Fruit fly (Drosophila melanogaster) whole organism, embryonic: ENCODE measurements around the gene Cpr65Av.

Source experiments
- Awh ChIP-seq: fragments of 200-800 bp; sonication (Bioruptor generic); IDR thresholded peaks from 2 replicates; pipeline ENCODE4, ENCODE4 v1.3.6; 2022; ENCODE audit warnings: missing biosample characterization, missing genetic modification characterization
- CG11456 ChIP-seq: fragments of 200-800 bp; sonication (Bioruptor generic); IDR thresholded peaks from 3 replicates; pipeline ENCODE4 v1.3.6; 2022; ENCODE audit warnings: missing biosample characterization, missing genetic modification characterization
- CG11560 ChIP-seq: fragments of 200-800 bp; sonication (Bioruptor generic); IDR thresholded peaks from 3 replicates; pipeline ENCODE4 v1.3.6; 2022; ENCODE audit warnings: missing biosample characterization, missing genetic modification characterization
- CG12744 ChIP-seq: fragments of 200-800 bp; sonication (Bioruptor generic); optimal IDR thresholded peaks from 2 replicates; lab custom pipeline; 2016; ENCODE audit warnings: missing biosample characterization, missing genetic modification characterization
- CG14014 ChIP-seq: fragments of 200-800 bp; sonication (Bioruptor generic); IDR thresholded peaks from 2 replicates; pipeline ENCODE4 v1.3.6; 2022; ENCODE audit warnings: missing biosample characterization, missing genetic modification characterization
- CG42726 ChIP-seq: fragments of 200-800 bp; sonication (Bioruptor generic); IDR thresholded peaks from 2 replicates; pipeline ENCODE4 v1.3.6; 2022; ENCODE audit warnings: missing biosample characterization, missing genetic modification characterization; ENCODE audit not compliant: partially characterized antibody
- CG6272 ChIP-seq: fragments of 200-800 bp; sonication (Bioruptor generic); IDR thresholded peaks from 2 replicates; pipeline ENCODE4 v1.3.6; 2022; ENCODE audit warnings: missing biosample characterization, missing genetic modification characterization
- CG7372 ChIP-seq: fragments of 200-800 bp; sonication (Bioruptor generic); IDR thresholded peaks from 2 replicates; pipeline ENCODE4 v1.3.6; 2022; ENCODE audit warnings: missing biosample characterization, missing genetic modification characterization
- CTCF ChIP-seq: fragments of 200-800 bp; sonication (Bioruptor generic); optimal IDR thresholded peaks from 2 replicates; lab custom pipeline; 2017; ENCODE audit warnings: missing biosample characterization, mild to moderate bottlenecking, missing genetic modification characterization, moderate library complexity
- Camta ChIP-seq: fragments of 200-800 bp; sonication (Bioruptor generic); optimal IDR thresholded peaks from 2 replicates; lab custom pipeline; 2016; ENCODE audit warnings: missing biosample characterization, missing genetic modification characterization
- Deaf1 ChIP-seq: fragments of 200-800 bp; optimal IDR thresholded peaks from 3 replicates; lab custom pipeline; 2019; ENCODE audit warnings: missing biosample characterization, mild to moderate bottlenecking, missing genetic modification characterization, moderate library complexity
- Dip2 ChIP-seq: fragments of 200-800 bp; sonication (Bioruptor generic); IDR thresholded peaks from 2 replicates; pipeline ENCODE4 v1.3.6; 2022; ENCODE audit warnings: missing biosample characterization, missing genetic modification characterization
- Dip3 ChIP-seq: fragments of 200-800 bp; sonication (Bioruptor generic); optimal IDR thresholded peaks from 3 replicates; lab custom pipeline; 2016; ENCODE audit warnings: missing biosample characterization, missing genetic modification characterization
- Ets65A ChIP-seq: fragments of 200-800 bp; sonication (Bioruptor generic); peaks from one replicate; lab custom pipeline; 2016; ENCODE audit warnings: missing biosample characterization, missing genetic modification characterization
- Ets97D ChIP-seq: fragments of 200-800 bp; sonication (Bioruptor generic); optimal IDR thresholded peaks from 3 replicates; lab custom pipeline; 2016; ENCODE audit warnings: missing biosample characterization, missing genetic modification characterization
- HmgD ChIP-seq: fragments of 200-800 bp; sonication (Bioruptor generic); optimal IDR thresholded peaks from 3 replicates; lab custom pipeline; 2016; ENCODE audit warnings: missing biosample characterization, missing genetic modification characterization
- Med ChIP-seq: fragments of 200-800 bp; sonication (Bioruptor generic); peaks from one replicate; lab custom pipeline; 2016; ENCODE audit warnings: missing biosample characterization, missing genetic modification characterization, mild to moderate bottlenecking, inconsistent platforms, moderate library complexity
- Nf-YB ChIP-seq: fragments of 200-800 bp; sonication (Bioruptor generic); optimal IDR thresholded peaks from 3 replicates; lab custom pipeline; 2019; ENCODE audit warnings: missing biosample characterization, mild to moderate bottlenecking, missing genetic modification characterization, moderate library complexity
- Nf-YC ChIP-seq: fragments of 200-800 bp; optimal IDR thresholded peaks from 3 replicates; lab custom pipeline; 2019; ENCODE audit warnings: missing biosample characterization, mild to moderate bottlenecking, missing genetic modification characterization, moderate library complexity
- Oaz ChIP-seq: fragments of 200-800 bp; sonication (Bioruptor generic); IDR thresholded peaks from 2 replicates; pipeline ENCODE4 v1.3.6; 2022; ENCODE audit warnings: missing biosample characterization, missing genetic modification characterization
- ab ChIP-seq: fragments of 200-800 bp; sonication (Bioruptor generic); optimal IDR thresholded peaks from 2 replicates; lab custom pipeline; 2016; ENCODE audit warnings: missing biosample characterization, missing genetic modification characterization
- chinmo ChIP-seq: fragments of 200-800 bp; sonication (Bioruptor generic); IDR thresholded peaks from 4 replicates; pipeline ENCODE4 v1.3.6; 2022; ENCODE audit warnings: missing biosample characterization, missing genetic modification characterization; ENCODE audit not compliant: partially characterized antibody
- ci ChIP-seq: fragments of 200-800 bp; sonication (Bioruptor generic); IDR thresholded peaks from 3 replicates; pipeline ENCODE4 v1.3.6; 2022; ENCODE audit warnings: missing biosample characterization, missing genetic modification characterization
- corto ChIP-seq: fragments of 200-800 bp; sonication (Bioruptor generic); optimal IDR thresholded peaks from 2 replicates; lab custom pipeline; 2016; ENCODE audit warnings: missing biosample characterization, mild to moderate bottlenecking, missing genetic modification characterization, moderate library complexity
- crol ChIP-seq: fragments of 200-800 bp; sonication (Bioruptor generic); IDR thresholded peaks from 2 replicates; pipeline ENCODE4 v1.3.6; 2022; ENCODE audit warnings: missing biosample characterization, missing genetic modification characterization
- dan ChIP-seq: fragments of 200-800 bp; sonication (Bioruptor generic); IDR thresholded peaks from 2 replicates; pipeline ENCODE4 v1.3.6; 2022; ENCODE audit warnings: missing biosample characterization, missing genetic modification characterization
- ewg ChIP-seq: fragments of 200-800 bp; sonication (Bioruptor generic); optimal IDR thresholded peaks from 3 replicates; lab custom pipeline; 2017; ENCODE audit warnings: mild to moderate bottlenecking, missing biosample characterization, missing genetic modification reagents, missing genetic modification characterization
- grau ChIP-seq: fragments of 200-800 bp; optimal IDR thresholded peaks from 3 replicates; lab custom pipeline; 2019; ENCODE audit warnings: missing biosample characterization, mild to moderate bottlenecking, missing genetic modification characterization, moderate library complexity
- grn ChIP-seq: fragments of 200-800 bp; sonication (Bioruptor generic); optimal IDR thresholded peaks from 3 replicates; lab custom pipeline; 2017; ENCODE audit warnings: missing biosample characterization, missing genetic modification characterization
- hkb ChIP-seq, 2 experiments: fragments of 200-800 bp in 1 of 2; fragments of >200 bp in 1 of 2; sonication (Bioruptor generic) in 1 of 2; IDR thresholded peaks in 1 of 2; optimal IDR thresholded peaks in 1 of 2; 2 replicates each; pipeline versions ENCODE4 v1.3.6 to Lab custom; 2017 to 2022; ENCODE audit warnings: missing biosample characterization in 1 of 2, missing genetic modification characterization in 1 of 2
- kah ChIP-seq: fragments of 200-800 bp; sonication (Bioruptor generic); optimal IDR thresholded peaks from 2 replicates; lab custom pipeline; 2018; ENCODE audit warnings: missing biosample characterization, mild to moderate bottlenecking, missing genetic modification characterization
- lov ChIP-seq, 2 experiments: fragments of 200-800 bp in 1 of 2; fragments of >200 bp in 1 of 2; sonication (Bioruptor generic) in 1 of 2; IDR thresholded peaks in 1 of 2; optimal IDR thresholded peaks in 1 of 2; 2 replicates in 1 of 2; 3 replicates in 1 of 2; pipeline versions ENCODE4 v1.3.6 to Lab custom; 2017 to 2022; ENCODE audit warnings: missing biosample characterization in 1 of 2, missing genetic modification characterization in 1 of 2
- onecut ChIP-seq: fragments of 200-800 bp; sonication (Bioruptor generic); IDR thresholded peaks from 2 replicates; pipeline ENCODE4 v1.3.6; 2022; ENCODE audit warnings: missing biosample characterization, missing genetic modification characterization
- pita ChIP-seq: fragments of 200-800 bp; sonication (Bioruptor generic); optimal IDR thresholded peaks from 2 replicates; lab custom pipeline; 2017; ENCODE audit warnings: missing biosample characterization, mild to moderate bottlenecking, missing genetic modification characterization
- pzg ChIP-seq: fragments of 200-800 bp; sonication (Bioruptor generic); optimal IDR thresholded peaks from 3 replicates; lab custom pipeline; 2018; ENCODE audit warnings: missing biosample characterization, mild to moderate bottlenecking, missing genetic modification characterization, moderate library complexity
- schlank ChIP-seq: fragments of 200-800 bp; sonication (Bioruptor generic); optimal IDR thresholded peaks from 2 replicates; lab custom pipeline; 2018; ENCODE audit warnings: missing biosample characterization, mild to moderate bottlenecking, missing genetic modification characterization
- seq ChIP-seq: fragments of 200-800 bp; sonication (Bioruptor generic); IDR thresholded peaks from 2 replicates; pipeline ENCODE4 v1.3.6; 2022; ENCODE audit warnings: missing biosample characterization, missing genetic modification characterization
- vvl ChIP-seq: fragments of 200-800 bp; sonication (Bioruptor generic); IDR thresholded peaks from 2 replicates; pipeline ENCODE4 v1.3.6; 2022; ENCODE audit warnings: missing biosample characterization, missing genetic modification characterization
- zen2 ChIP-seq: fragments of 200-800 bp; sonication (Bioruptor generic); IDR thresholded peaks from 3 replicates; pipeline ENCODE4 v1.3.6; 2022; ENCODE audit warnings: missing biosample characterization, missing genetic modification characterization; ENCODE audit not compliant: partially characterized antibody

Gene Cpr65Av

DNA sequence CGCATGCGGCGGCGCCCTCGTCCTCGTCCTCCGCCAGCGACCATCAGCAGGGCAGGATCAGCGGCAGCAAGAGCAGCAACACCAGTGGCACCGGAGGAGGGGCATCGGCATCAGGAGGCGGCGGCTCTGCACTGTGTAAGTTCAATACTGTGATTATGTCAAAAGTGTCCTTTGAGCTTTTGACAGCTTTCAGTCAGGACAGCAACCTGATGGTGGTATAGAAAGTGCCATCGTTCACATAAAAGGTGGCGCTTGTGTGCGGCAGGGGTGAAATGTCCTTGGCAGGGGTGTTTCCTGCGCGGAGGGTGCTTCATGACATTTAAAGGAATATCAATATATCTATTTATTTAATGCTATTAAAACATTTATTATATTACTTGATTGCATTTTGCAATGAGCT lies 36.1 kb downstream of the Cpr65Av start:
- TF ChIP-seq corto (GFP tag; lab: Kevin White, UChicago) (no peak), Ets97D (GFP tag; lab: Kevin White, UChicago) (peak; percentile 30), CG6272 (GFP tag; lab: Robert Waterston, UW) (0 out of 2 replicates have a peak, but pooled peaks have one; percentile 26), Dip2 (GFP tag; lab: Robert Waterston, UW) (no peak), seq (GFP tag; lab: Robert Waterston, UW) (0 out of 2 replicates have a peak, but pooled peaks have one; percentile 33), CG42726 (GFP tag; lab: Robert Waterston, UW) (0 out of 2 replicates have a peak, but pooled peaks have one; percentile 16), Med (peak; percentile 53), grau (no peak), Ets65A (GFP tag; lab: Kevin White, UChicago) (peak; percentile 35), hkb (optimal IDR thresholded peaks at IDR 0.05; lab: Kevin White, UChicago) (no peak), hkb (GFP tag; IDR thresholded peaks at IDR 0.05; lab: Robert Waterston, UW) (no peak), CG12744 (no peak), ci (0 out of 3 replicates have a peak, but pooled peaks have one; percentile 25), onecut (GFP tag; lab: Robert Waterston, UW) (0 out of 2 replicates have a peak, but pooled peaks have one; percentile 6), CG7372 (no peak), pita (peak; percentile 49), crol (GFP tag; lab: Robert Waterston, UW) (0 out of 2 replicates have a peak, but pooled peaks have one; percentile 22), schlank (tag; lab: Kevin White, UChicago) (no peak), Awh (GFP tag; lab: Robert Waterston, UW) (no peak), Oaz (GFP tag; lab: Robert Waterston, UW) (0 out of 2 replicates have a peak, but pooled peaks have one; percentile 5), CG11456 (GFP tag; lab: Robert Waterston, UW) (0 out of 3 replicates have a peak, but pooled peaks have one; percentile 41), ab (GFP tag; lab: Kevin White, UChicago) (no peak), CTCF (peak; percentile 90), Deaf1 (tag; lab: Kevin White, UChicago) (no peak)

DNA sequence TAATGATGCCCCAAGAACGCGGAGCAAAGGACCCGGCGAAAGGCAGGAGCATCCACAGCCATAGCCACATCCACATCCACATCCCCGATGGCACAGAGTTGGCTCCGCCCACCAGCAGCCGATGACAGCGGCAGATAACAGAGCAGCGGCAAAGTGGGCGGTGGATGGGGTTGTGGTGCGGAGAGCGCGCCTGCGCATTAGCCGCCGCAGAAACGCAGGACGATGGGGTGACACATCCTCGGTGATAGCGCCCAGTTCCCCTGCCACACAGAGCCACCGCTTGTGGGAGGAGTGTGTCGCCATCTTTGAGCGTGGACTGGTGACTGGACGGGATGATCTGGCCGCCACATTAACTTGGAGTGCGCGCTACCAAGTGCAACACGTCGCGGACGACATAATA lies 42.5 kb downstream of the Cpr65Av start, which contains the start of gene Ets65A:
TSS of gene Ets65A (plus strand) at position 348 of the 400 bp plus-strand sequence.
- TF ChIP-seq grn (GFP tag; lab: Kevin White, UChicago), result peak; percentile 3
- TF ChIP-seq Nf-YB (GFP tag; lab: Kevin White, UChicago), result peak; percentile 75
- TF ChIP-seq seq (GFP tag; lab: Robert Waterston, UW), result peak; percentile 68; the same call in 1 of the 2 replicates
- peak; percentile 91 for TF ChIP-seq Nf-YC (tag; lab: Kevin White, UChicago)
- no peak for TF ChIP-seq vvl (GFP tag; lab: Robert Waterston, UW)
- no peak for TF ChIP-seq corto (GFP tag; lab: Kevin White, UChicago)
- no peak for TF ChIP-seq Dip3
- TF ChIP-seq CG11560, result 0 out of 3 replicates have a peak, but pooled peaks have one; percentile 28
- peak; percentile 34 for TF ChIP-seq Deaf1 (tag; lab: Kevin White, UChicago)
- TF ChIP-seq chinmo (GFP tag; lab: Robert Waterston, UW), result 0 out of 4 replicates have a peak, but pooled peaks have one; percentile 12
- peak; percentile 42 for TF ChIP-seq Med
- TF ChIP-seq dan (GFP tag; lab: Robert Waterston, UW), result 0 out of 2 replicates have a peak, but pooled peaks have one; percentile 16
- TF ChIP-seq zen2 (GFP tag; lab: Robert Waterston, UW), result 0 out of 3 replicates have a peak, but pooled peaks have one; percentile 12
- no peak for TF ChIP-seq lov (optimal IDR thresholded peaks at IDR 0.05; lab: Kevin White, UChicago)
- 0 out of 3 replicates have a peak, but pooled peaks have one; percentile 11 for TF ChIP-seq lov (GFP tag; IDR thresholded peaks at IDR 0.05; lab: Robert Waterston, UW)
- no peak for TF ChIP-seq kah (GFP tag; lab: Kevin White, UChicago)
- TF ChIP-seq Camta (GFP tag; lab: Kevin White, UChicago), result no peak
- peak; percentile 47 for TF ChIP-seq Ets65A (GFP tag; lab: Kevin White, UChicago)
- no peak for TF ChIP-seq HmgD
- peak; percentile 79 for TF ChIP-seq ewg (GFP tag; lab: Kevin White, UChicago)
- TF ChIP-seq pzg, result no peak
- no peak for TF ChIP-seq CG14014 (GFP tag; lab: Robert Waterston, UW)
